Worm (Caenorhabditis elegans) whole organism, L1 larva: ENCODE measurements around the gene C38C3.3.

ENCODE experiments used
- alr-1 ChIP-seq: fragments of 200-800 bp; sonication (Bioruptor generic); optimal IDR thresholded peaks from 2 replicates; lab custom pipeline; 2018; ENCODE audit warnings: borderline replicate concordance, mild to moderate bottlenecking, missing genetic modification characterization, missing compliant biosample characterization
- ama-1 ChIP-seq: fragments of 150-350 bp; optimal IDR thresholded peaks from 2 replicates; lab custom pipeline; 2014
- elt-3 ChIP-seq, 6 experiments: fragments of 150-350 bp in 1 of 6; sonication (generic microtip); optimal IDR thresholded peaks; 2 replicates each; lab custom pipeline; 2017 to 2018; ENCODE audit warnings: missing biosample characterization in 6 of 6, missing genetic modification characterization in 6 of 6, inconsistent platforms in 1 of 6
- lin-15B ChIP-seq: fragments of 150-350 bp; sonication (generic microtip); optimal IDR thresholded peaks from 3 replicates; lab custom pipeline; 2014; ENCODE audit warnings: missing biosample characterization, missing genetic modification characterization
- nhr-11 ChIP-seq: fragments of 150-350 bp; optimal IDR thresholded peaks from 2 replicates; lab custom pipeline; 2014; ENCODE audit warnings: missing biosample characterization, missing genetic modification characterization
- nhr-71 ChIP-seq: sonication (generic microtip); optimal IDR thresholded peaks from 2 replicates; lab custom pipeline; 2016; ENCODE audit warnings: mild to moderate bottlenecking, missing genetic modification characterization, moderate library complexity, missing compliant biosample characterization
- unc-62 ChIP-seq: fragments of 150-350 bp; optimal IDR thresholded peaks from 2 replicates; lab custom pipeline; 2014; ENCODE audit warnings: missing biosample characterization, missing genetic modification reagents, missing genetic modification characterization

ce11 chrV:1481742-1482141 lies 13.7 kb upstream of the C38C3.3 start, which contains the start of gene C38C3.4:
- no peak for TF ChIP-seq nhr-71 (tag; lab: Kevin White, UChicago)
- TF ChIP-seq alr-1 (tag; lab: Kevin White, UChicago) = no peak
- TF ChIP-seq elt-3 (tag; optimal IDR thresholded peaks at IDR 0.05; lab: Kevin White, UChicago) = no peak
- TF ChIP-seq unc-62 = no peak
- no peak for TF ChIP-seq ama-1
- no peak for TF ChIP-seq lin-15B (tag; lab: Kevin White, UChicago)
- no peak for TF ChIP-seq nhr-11
